Worm (Caenorhabditis elegans) whole organism, L1 larva: ENCODE data around the gene K01A6.6.

Source experiments
- nhr-47 ChIP-seq: sonication (generic microtip); optimal IDR thresholded peaks from 2 replicates; lab custom pipeline; 2016; ENCODE audit warnings: mild to moderate bottlenecking, missing genetic modification characterization, moderate library complexity, missing compliant biosample characterization
- skn-1 ChIP-seq: fragments of 150-350 bp; optimal IDR thresholded peaks from 2 replicates; lab custom pipeline; 2014; ENCODE audit warnings: missing biosample characterization, missing genetic modification characterization
- unc-86 ChIP-seq: sonication (generic microtip); optimal IDR thresholded peaks from 2 replicates; lab custom pipeline; 2016; ENCODE audit warnings: missing genetic modification characterization, missing compliant biosample characterization

Gene K01A6.6

ce11 chrIV:11788383-11788963 is 53.3 kb downstream of the K01A6.6 start (continued):
- no peak for TF ChIP-seq skn-1 (tag; lab: Kevin White, UChicago)
- TF ChIP-seq nhr-47 (tag; lab: Kevin White, UChicago): peak; percentile 5
- peak; percentile 27 for TF ChIP-seq unc-86 (tag; lab: Kevin White, UChicago)
